Worm (Caenorhabditis elegans): ENCODE results near the gene drp-1.
"Not testable (repeated sequence)": the region's sequence is repeated elsewhere in the genome, so short reads cannot be mapped to it uniquely, and the experiment has no call there.

Gene drp-1

ce11 chrIV:5537813-5538538 lies at the start of gene drp-1, which contains the start of gene fem-1:
Gene drp-1 (plus strand): TSS chrIV:5538488.
Gene fem-1 (minus strand): TSS chrIV:5537962.
- TF ChIP-seq hlh-30 (tag; optimal IDR thresholded peaks at IDR 0.05; ENCODE audit: insufficient read depth) (peak; percentile 56), hlh-15 (tag; optimal IDR thresholded peaks at IDR 0.05) (peak; percentile 12), pha-2 (tag; optimal IDR thresholded peaks at IDR 0.05) (no peak), ceh-31 (tag; optimal IDR thresholded peaks at IDR 0.05) (no peak), ceh-6 (GFP tag; optimal IDR thresholded peaks at IDR 0.05) (no peak), ama-1 (optimal IDR thresholded peaks at IDR 0.05) (no peak), madf-2 (tag; optimal IDR thresholded peaks at IDR 0.05) (no peak), ceh-34 (tag; optimal IDR thresholded peaks at IDR 0.05) (peak; percentile 21), pax-1 (tag; optimal IDR thresholded peaks at IDR 0.05) (no peak)

- TF ChIP-seq madf-2 (tag; optimal IDR thresholded peaks at IDR 0.05); K09A11.1 (tag; optimal IDR thresholded peaks at IDR 0.05; ENCODE audit: insufficient read depth); ztf-16 (tag; optimal IDR thresholded peaks at IDR 0.05): not testable (repeated sequence)
Observed at ce11 chrIV:5491054-5491453, 47.2 kb upstream of the drp-1 start, which contains the start of gene B0273.115. Gene B0273.115 (minus strand): TSS chrIV:5491154.

- no peak for TF ChIP-seq ceh-9 (tag; optimal IDR thresholded peaks at IDR 0.05)
- peak; percentile 50 for TF ChIP-seq unc-55 (GFP tag; optimal IDR thresholded peaks at IDR 0.05)
Observed at ce11 chrIV:5492196-5492595, 46.1 kb upstream of the drp-1 start.

- no peak for TF ChIP-seq odd-2 (tag; optimal IDR thresholded peaks at IDR 0.05)
- no peak for TF ChIP-seq ttx-3 (tag; optimal IDR thresholded peaks at IDR 0.05)
- TF ChIP-seq fax-1 (tag; optimal IDR thresholded peaks at IDR 0.05), result no peak
- no peak for TF ChIP-seq lim-6 (tag; optimal IDR thresholded peaks at IDR 0.05)
- no peak for TF ChIP-seq nfya-1 (tag; optimal IDR thresholded peaks at IDR 0.05)
- no peak for TF ChIP-seq ceh-22 (tag; optimal IDR thresholded peaks at IDR 0.05)
- no peak for TF ChIP-seq ceh-9 (tag; optimal IDR thresholded peaks at IDR 0.05)
- no peak for TF ChIP-seq unc-42 (tag; optimal IDR thresholded peaks at IDR 0.05)
Observed at ce11 chrIV:5493135-5493534, 45.2 kb upstream of the drp-1 start.

- no peak for TF ChIP-seq tbx-7 (tag; optimal IDR thresholded peaks at IDR 0.05)
- no peak for TF ChIP-seq pat-9 (tag; optimal IDR thresholded peaks at IDR 0.05)
- TF ChIP-seq C08G9.2 (tag; optimal IDR thresholded peaks at IDR 0.05), result no peak
- no peak for TF ChIP-seq ceh-31 (tag; optimal IDR thresholded peaks at IDR 0.05)
- TF ChIP-seq zip-5 (tag; optimal IDR thresholded peaks at IDR 0.05), result no peak
Observed at ce11 chrIV:5493692-5494091, 44.6 kb upstream of the drp-1 start, which contains the start of gene B0273.1. Gene B0273.1 (plus strand): TSS chrIV:5493992.

- TF ChIP-seq C08G9.2 (tag; optimal IDR thresholded peaks at IDR 0.05) (no peak), npax-4 (tag; optimal IDR thresholded peaks at IDR 0.05) (no peak), ztf-16 (tag; optimal IDR thresholded peaks at IDR 0.05) (no peak), fkh-6 (tag; optimal IDR thresholded peaks at IDR 0.05) (no peak), nhr-11 (tag; optimal IDR thresholded peaks at IDR 0.05) (no peak), ceh-19 (GFP tag; optimal IDR thresholded peaks at IDR 0.05) (no peak), fax-1 (tag; optimal IDR thresholded peaks at IDR 0.05) (no peak), rnt-1 (tag; optimal IDR thresholded peaks at IDR 0.05) (no peak), pros-1 (tag; optimal IDR thresholded peaks at IDR 0.05) (no peak), odd-2 (tag; optimal IDR thresholded peaks at IDR 0.05) (no peak), pag-3 (tag; optimal IDR thresholded peaks at IDR 0.05; ENCODE audit: borderline replicate concordance) (no peak), hlh-15 (tag; optimal IDR thresholded peaks at IDR 0.05) (no peak), dmd-4 (tag; optimal IDR thresholded peaks at IDR 0.05; ENCODE audit: borderline replicate concordance) (no peak), pha-2 (tag; optimal IDR thresholded peaks at IDR 0.05) (no peak), ceh-31 (tag; optimal IDR thresholded peaks at IDR 0.05) (no peak), unc-3 (GFP tag; conservative IDR thresholded peaks at IDR 0.05) (no peak), unc-3 (tag; optimal IDR thresholded peaks at IDR 0.05) (no peak), hlh-6 (tag; optimal IDR thresholded peaks at IDR 0.05) (no peak)
Observed at ce11 chrIV:5494099-5494498, 44.2 kb upstream of the drp-1 start.

All from whole organism, late embryonic.